Worm (Caenorhabditis elegans): ENCODE results near the gene C48A7.16.
A peak's percentile ranks its signal among the peaks of the same experiment; 100 is the strongest.

Gene C48A7.16

ce11 chrIV:7391534-7392343, 13.5 kb upstream of the C48A7.16 start:
- TF ChIP-seq aly-2 (tag; optimal IDR thresholded peaks at IDR 0.05) (no peak), R02D3.7 (tag; optimal IDR thresholded peaks at IDR 0.05) (no peak), nhr-6 (tag; optimal IDR thresholded peaks at IDR 0.05) (peak; percentile 40), lin-13 (GFP tag; optimal IDR thresholded peaks at IDR 0.05) (peak; percentile 27), nhr-77 (tag; optimal IDR thresholded peaks at IDR 0.05) (no peak), mdl-1 (tag; optimal IDR thresholded peaks at IDR 0.05) (peak in 1 of 2 experiments; percentile 9), ztf-11 (tag; optimal IDR thresholded peaks at IDR 0.05) (no peak), nhr-11 (tag; optimal IDR thresholded peaks at IDR 0.05) (no peak), unc-55 (GFP tag; optimal IDR thresholded peaks at IDR 0.05) (peak; percentile 61), mbf-1 (tag; optimal IDR thresholded peaks at IDR 0.05) (no peak), fos-1 (tag; optimal IDR thresholded peaks at IDR 0.05) (peak; percentile 10), nhr-21 (tag; optimal IDR thresholded peaks at IDR 0.05) (no peak), zag-1 (tag; optimal IDR thresholded peaks at IDR 0.05) (peak; percentile 33), egl-27 (tag; optimal IDR thresholded peaks at IDR 0.05) (peak; percentile 17), unc-62 (GFP tag; optimal IDR thresholded peaks at IDR 0.05) (no peak), snpc-4 (tag; optimal IDR thresholded peaks at IDR 0.05) (no peak), nhr-129 (tag; optimal IDR thresholded peaks at IDR 0.05) (peak; percentile 83), sma-3 (GFP tag; optimal IDR thresholded peaks at IDR 0.05) (no peak), Y55F3AM.14 (GFP tag; optimal IDR thresholded peaks at IDR 0.05) (no peak), unc-39 (tag; optimal IDR thresholded peaks at IDR 0.05) (no peak), elt-1 (tag; optimal IDR thresholded peaks at IDR 0.05) (no peak), F13H6.1 (tag; optimal IDR thresholded peaks at IDR 0.05) (peak; percentile 48), ama-1 (optimal IDR thresholded peaks at IDR 0.05) (no peak), lin-11 (tag; optimal IDR thresholded peaks at IDR 0.05) (peak; percentile 25), sma-9 (GFP tag; optimal IDR thresholded peaks at IDR 0.05) (peak; percentile 89), sma-9 (tag; optimal IDR thresholded peaks at IDR 0.05) (no peak), ZK546.5 (tag; optimal IDR thresholded peaks at IDR 0.05) (no peak), dmd-4 (tag; optimal IDR thresholded peaks at IDR 0.05) (no peak), lin-39 (tag; optimal IDR thresholded peaks at IDR 0.05) (no peak), alr-1 (tag; optimal IDR thresholded peaks at IDR 0.05) (no peak), skn-1 (tag; optimal IDR thresholded peaks at IDR 0.05) (no peak), elt-3 (tag; optimal IDR thresholded peaks at IDR 0.05) (no peak), nhr-12 (tag; optimal IDR thresholded peaks at IDR 0.05) (no peak), ztf-4 (tag; optimal IDR thresholded peaks at IDR 0.05) (no peak), C34F6.9 (tag; optimal IDR thresholded peaks at IDR 0.05) (peak; percentile 63), ceh-82 (tag; optimal IDR thresholded peaks at IDR 0.05) (no peak), ceh-16 (tag; optimal IDR thresholded peaks at IDR 0.05) (no peak), lsy-2 (tag; optimal IDR thresholded peaks at IDR 0.05) (peak in 1 of 2 experiments; percentile 50), crh-2 (tag; optimal IDR thresholded peaks at IDR 0.05) (peak; percentile 51)

DNA sequence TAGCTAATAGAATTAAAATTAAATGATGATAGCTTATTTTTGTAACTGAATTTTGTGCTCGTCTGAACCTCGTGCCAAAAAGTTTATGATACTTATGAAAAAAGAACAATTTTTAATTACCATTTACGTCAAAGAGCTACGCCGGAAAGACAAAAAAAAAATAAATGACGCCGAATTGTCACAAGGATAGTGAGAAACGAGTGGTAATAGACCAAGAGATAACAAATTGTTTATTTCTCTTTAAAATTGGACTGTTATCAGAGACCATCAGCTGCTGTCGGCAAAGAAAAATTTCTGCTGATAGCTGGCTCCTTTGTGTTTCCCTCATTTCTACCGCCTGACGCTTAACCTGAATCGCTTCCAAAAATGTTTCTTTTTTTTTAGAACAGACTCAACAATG, 11.6 kb upstream of the C48A7.16 start, which contains the start of gene pitr-1:
TSS of gene pitr-1 (plus strand) at position 386 of the 400 bp plus-strand sequence.
- TF ChIP-seq Y55F3AM.14 (GFP tag; optimal IDR thresholded peaks at IDR 0.05) (no peak), lin-13 (GFP tag; optimal IDR thresholded peaks at IDR 0.05) (no peak), ceh-82 (tag; optimal IDR thresholded peaks at IDR 0.05) (no peak), ama-1 (optimal IDR thresholded peaks at IDR 0.05) (no peak), ceh-16 (tag; optimal IDR thresholded peaks at IDR 0.05) (no peak), nhr-6 (tag; optimal IDR thresholded peaks at IDR 0.05) (no peak), sma-9 (GFP tag; optimal IDR thresholded peaks at IDR 0.05) (peak; percentile 73), sma-9 (tag; optimal IDR thresholded peaks at IDR 0.05) (no peak), zag-1 (tag; optimal IDR thresholded peaks at IDR 0.05) (no peak), elt-1 (tag; optimal IDR thresholded peaks at IDR 0.05) (no peak), R02D3.7 (tag; optimal IDR thresholded peaks at IDR 0.05) (no peak), F13H6.1 (tag; optimal IDR thresholded peaks at IDR 0.05) (no peak), lsy-2 (tag; optimal IDR thresholded peaks at IDR 0.05) (peak in 1 of 2 experiments; percentile 6), unc-62 (GFP tag; optimal IDR thresholded peaks at IDR 0.05) (no peak), ZK546.5 (tag; optimal IDR thresholded peaks at IDR 0.05) (no peak), nhr-10 (tag; optimal IDR thresholded peaks at IDR 0.05) (no peak), blmp-1 (tag; optimal IDR thresholded peaks at IDR 0.05; ENCODE audit: insufficient read depth) (no peak), nhr-21 (tag; optimal IDR thresholded peaks at IDR 0.05) (no peak), sma-3 (GFP tag; optimal IDR thresholded peaks at IDR 0.05) (no peak), dmd-4 (tag; optimal IDR thresholded peaks at IDR 0.05) (no peak), egl-27 (tag; optimal IDR thresholded peaks at IDR 0.05) (no peak), nhr-129 (tag; optimal IDR thresholded peaks at IDR 0.05) (peak; percentile 25), fos-1 (tag; optimal IDR thresholded peaks at IDR 0.05) (peak; percentile 43), crh-2 (tag; optimal IDR thresholded peaks at IDR 0.05) (peak; percentile 18), mab-5 (tag; optimal IDR thresholded peaks at IDR 0.05) (no peak), nhr-12 (tag; optimal IDR thresholded peaks at IDR 0.05) (no peak), gmeb-1 (tag; optimal IDR thresholded peaks at IDR 0.05) (no peak), alr-1 (tag; optimal IDR thresholded peaks at IDR 0.05) (no peak)
